Worm (Caenorhabditis elegans) whole organism, L1 larva: ENCODE data around the gene suf-1.

ENCODE experiments used
- C16A3.4 ChIP-seq: fragments of 150-350 bp; optimal IDR thresholded peaks from 2 replicates; lab custom pipeline; 2014; ENCODE audit warnings: missing biosample characterization, missing genetic modification characterization
- C34B4.2 ChIP-seq: sonication (generic microtip); optimal IDR thresholded peaks from 2 replicates; lab custom pipeline; 2017; ENCODE audit warnings: mild to moderate bottlenecking, missing genetic modification characterization, missing compliant biosample characterization
- aly-2 ChIP-seq: fragments of 150-350 bp; optimal IDR thresholded peaks from 2 replicates; lab custom pipeline; 2014; ENCODE audit warnings: missing biosample characterization, missing genetic modification characterization
- blmp-1 ChIP-seq: fragments of 150-350 bp; optimal IDR thresholded peaks from 2 replicates; lab custom pipeline; 2014; ENCODE audit warnings: missing biosample characterization, missing genetic modification characterization
- ceh-88 ChIP-seq: fragments of 200-800 bp; sonication (Bioruptor generic); IDR thresholded peaks from 2 replicates; pipeline ENCODE4 v1.3.6; 2022; ENCODE audit warnings: missing genetic modification characterization, missing compliant biosample characterization
- dpl-1 ChIP-seq, 3 experiments: fragments of 150-350 bp in 2 of 3; sonication (generic microtip) in 1 of 3; optimal IDR thresholded peaks; 2 replicates each; lab custom pipeline; 2014 to 2017; ENCODE audit warnings: missing biosample characterization in 3 of 3, missing genetic modification characterization in 3 of 3, missing genetic modification reagents in 3 of 3
- efl-1 ChIP-seq, 4 experiments: fragments of 150-350 bp; optimal IDR thresholded peaks in 3 of 4; peaks in 1 of 4; 1 replicate in 1 of 4; 2 replicates in 3 of 4; lab custom pipeline; 2014; ENCODE audit warnings: missing biosample characterization in 2 of 4, missing genetic modification characterization in 2 of 4, missing genetic modification reagents in 2 of 4
- egl-13 ChIP-seq: sonication (generic microtip); optimal IDR thresholded peaks from 2 replicates; lab custom pipeline; 2016; ENCODE audit warnings: missing genotype, missing genetic modification reagents, missing genetic modification characterization, missing compliant biosample characterization
- elt-3 ChIP-seq, 6 experiments: fragments of 150-350 bp in 1 of 6; sonication (generic microtip); optimal IDR thresholded peaks; 2 replicates each; lab custom pipeline; 2017 to 2018; ENCODE audit warnings: missing biosample characterization in 6 of 6, missing genetic modification characterization in 6 of 6, inconsistent platforms in 1 of 6
- ets-5 ChIP-seq: fragments of 200-800 bp; sonication (Bioruptor generic); IDR thresholded peaks from 2 replicates; pipeline ENCODE4 v1.3.6; 2022; ENCODE audit warnings: missing genetic modification characterization, missing compliant biosample characterization
- fkh-4 ChIP-seq: sonication (generic microtip); optimal IDR thresholded peaks from 2 replicates; lab custom pipeline; 2016; ENCODE audit warnings: missing compliant biosample characterization, missing genetic modification characterization, borderline replicate concordance
- hlh-17 ChIP-seq: fragments of 200-800 bp; sonication (Bioruptor generic); optimal IDR thresholded peaks from 2 replicates; lab custom pipeline; 2018; ENCODE audit warnings: missing genetic modification characterization, mild to moderate bottlenecking, missing compliant biosample characterization, moderate library complexity, borderline replicate concordance
- jun-1 ChIP-seq: fragments of 150-350 bp; optimal IDR thresholded peaks from 2 replicates; lab custom pipeline; 2014; ENCODE audit warnings: missing biosample characterization, missing genetic modification reagents, missing genetic modification characterization
- lin-13 ChIP-seq: fragments of 150-350 bp; optimal IDR thresholded peaks from 2 replicates; lab custom pipeline; 2014; ENCODE audit warnings: missing biosample characterization, missing genetic modification reagents, missing genetic modification characterization
- lin-14 ChIP-seq: fragments of 200-800 bp; sonication (Bioruptor generic); optimal IDR thresholded peaks from 2 replicates; lab custom pipeline; 2018; ENCODE audit warnings: mild to moderate bottlenecking, missing genetic modification characterization, moderate library complexity, missing compliant biosample characterization
- lin-35 ChIP-seq, 2 experiments: fragments of 150-350 bp; optimal IDR thresholded peaks; 2 replicates each; lab custom pipeline; 2014; ENCODE audit warnings: missing biosample characterization in 2 of 2, missing genetic modification characterization in 2 of 2, missing genetic modification reagents in 2 of 2
- mep-1 ChIP-seq: fragments of 150-350 bp; optimal IDR thresholded peaks from 2 replicates; lab custom pipeline; 2014; ENCODE audit warnings: missing biosample characterization, missing genetic modification characterization
- nhr-11 ChIP-seq: fragments of 150-350 bp; optimal IDR thresholded peaks from 2 replicates; lab custom pipeline; 2014; ENCODE audit warnings: missing biosample characterization, missing genetic modification characterization
- nhr-12 ChIP-seq: sonication (generic microtip); optimal IDR thresholded peaks from 2 replicates; lab custom pipeline; 2017; ENCODE audit warnings: missing biosample characterization, missing genetic modification characterization
- nhr-19 ChIP-seq: fragments of 200-800 bp; sonication (Bioruptor generic); conservative IDR thresholded peaks from 2 replicates; pipeline ENCODE4 v1.3.6; 2022; ENCODE audit warnings: missing genetic modification characterization, missing compliant biosample characterization
- nhr-28 ChIP-seq: fragments of 150-350 bp; optimal IDR thresholded peaks from 2 replicates; lab custom pipeline; 2014; ENCODE audit warnings: missing biosample characterization, missing genetic modification characterization
- nhr-47 ChIP-seq: sonication (generic microtip); optimal IDR thresholded peaks from 2 replicates; lab custom pipeline; 2016; ENCODE audit warnings: mild to moderate bottlenecking, missing genetic modification characterization, moderate library complexity, missing compliant biosample characterization
- nhr-71 ChIP-seq: sonication (generic microtip); optimal IDR thresholded peaks from 2 replicates; lab custom pipeline; 2016; ENCODE audit warnings: mild to moderate bottlenecking, missing genetic modification characterization, moderate library complexity, missing compliant biosample characterization
- nhr-77 ChIP-seq: fragments of 150-350 bp; optimal IDR thresholded peaks from 2 replicates; lab custom pipeline; 2014; ENCODE audit warnings: missing biosample characterization, missing genetic modification characterization
- nhr-85 ChIP-seq: sonication (generic microtip); peaks from one replicate; lab custom pipeline; 2016; ENCODE audit warnings: missing genetic modification characterization, inconsistent platforms, missing compliant biosample characterization
- pqm-1 ChIP-seq: sonication (generic microtip); optimal IDR thresholded peaks from 3 replicates; lab custom pipeline; 2017; ENCODE audit warnings: missing biosample characterization, missing genetic modification characterization
- sox-4 ChIP-seq: sonication (generic microtip); optimal IDR thresholded peaks from 2 replicates; lab custom pipeline; 2016; ENCODE audit warnings: missing genetic modification characterization, missing compliant biosample characterization
- swsn-7 ChIP-seq: sonication (generic microtip); optimal IDR thresholded peaks from 2 replicates; lab custom pipeline; 2016; ENCODE audit warnings: missing genetic modification characterization, missing compliant biosample characterization
- tlp-1 ChIP-seq: fragments of 150-350 bp; optimal IDR thresholded peaks from 2 replicates; lab custom pipeline; 2014; ENCODE audit warnings: missing biosample characterization, missing genetic modification characterization
- unc-130 ChIP-seq: fragments of 150-350 bp; optimal IDR thresholded peaks from 2 replicates; lab custom pipeline; 2017; ENCODE audit warnings: missing biosample characterization, missing genetic modification characterization, inconsistent platforms
- unc-98 ChIP-seq: fragments of 200-800 bp; sonication (Bioruptor generic); IDR thresholded peaks from 2 replicates; pipeline ENCODE4 v1.3.6; 2022; ENCODE audit warnings: missing genetic modification characterization, missing compliant biosample characterization
- zip-4 ChIP-seq: fragments of 200-800 bp; sonication (Bioruptor generic); optimal IDR thresholded peaks from 2 replicates; lab custom pipeline; 2018; ENCODE audit warnings: mild to moderate bottlenecking, missing genetic modification characterization, moderate library complexity, missing compliant biosample characterization
- ztf-4 ChIP-seq: fragments of 150-350 bp; optimal IDR thresholded peaks from 2 replicates; lab custom pipeline; 2014; ENCODE audit warnings: missing biosample characterization, missing genetic modification characterization

Gene suf-1

ce11 chrII:8634386-8634785 is 30.7 kb downstream of the suf-1 start, which contains the start of gene cutl-12:
TSS of gene cutl-12 (minus strand) at chrII:8634486.
- TF ChIP-seq nhr-19 (no peak), jun-1 (tag; lab: Kevin White, UChicago) (no peak), lin-35 (GFP tag; optimal IDR thresholded peaks at IDR 0.05; lab: Kevin White, UChicago) (no peak), blmp-1 (tag; lab: Kevin White, UChicago) (peak; percentile 24), nhr-11 (tag; lab: Kevin White, UChicago) (no peak), nhr-47 (no peak), egl-13 (tag; lab: Kevin White, UChicago) (no peak), dpl-1 (GFP tag; optimal IDR thresholded peaks at IDR 0.05; lab: Kevin White, UChicago) (no peak)

ce11 chrII:8637615-8638014 is 34.0 kb downstream of the suf-1 start, which contains the start of gene vab-9:
TSS of gene vab-9 (minus strand) at chrII:8637715.
- no peak for TF ChIP-seq efl-1 (optimal IDR thresholded peaks at IDR 0.05; lab: Kevin White, UChicago)
- TF ChIP-seq efl-1 (GFP tag; optimal IDR thresholded peaks at IDR 0.05 in 1 of 2; lab: Kevin White, UChicago), result peak in 1 of 2 experiments; percentile 39
- no peak for TF ChIP-seq sox-4 (tag; lab: Kevin White, UChicago)
- TF ChIP-seq C16A3.4, result no peak
- no peak for TF ChIP-seq nhr-77 (tag; lab: Kevin White, UChicago)

ce11 chrII:8639553-8639952 is 35.9 kb downstream of the suf-1 start:
- TF ChIP-seq nhr-71 (tag; lab: Kevin White, UChicago) (no peak), ets-5 (no peak), pqm-1 (tag; lab: Kevin White, UChicago) (no peak), fkh-4 (tag; lab: Kevin White, UChicago) (no peak)

ce11 chrII:8640503-8640902 is 36.9 kb downstream of the suf-1 start:
- TF ChIP-seq C34B4.2 (no peak), nhr-11 (tag; lab: Kevin White, UChicago) (no peak), lin-13 (GFP tag; lab: Kevin White, UChicago) (no peak), nhr-85 (tag; lab: Kevin White, UChicago) (peak; percentile 31), lin-14 (GFP tag; lab: Kevin White, UChicago) (peak; percentile 30), efl-1 (optimal IDR thresholded peaks at IDR 0.05; lab: Kevin White, UChicago) (no peak), efl-1 (GFP tag; optimal IDR thresholded peaks at IDR 0.05 in 1 of 2; lab: Kevin White, UChicago) (no peak), blmp-1 (tag; lab: Kevin White, UChicago) (no peak), unc-130 (tag; lab: Kevin White, UChicago) (no peak), nhr-28 (tag; lab: Kevin White, UChicago) (no peak), ceh-88 (GFP tag; lab: Robert Waterston, UW) (no peak), ztf-4 (no peak), lin-35 (GFP tag; optimal IDR thresholded peaks at IDR 0.05; lab: Kevin White, UChicago) (no peak), zip-4 (GFP tag; lab: Kevin White, UChicago) (no peak), unc-98 (GFP tag; lab: Robert Waterston, UW) (no peak), mep-1 (peak; percentile 12), hlh-17 (GFP tag; lab: Kevin White, UChicago) (no peak)

ce11 chrII:8641131-8641530 is 37.5 kb downstream of the suf-1 start, which contains the start of gene D2085.7:
TSS of gene D2085.7 (plus strand) at chrII:8641381.
- peak; percentile 81 for TF ChIP-seq blmp-1 (tag; lab: Kevin White, UChicago)
- TF ChIP-seq tlp-1 (tag; lab: Kevin White, UChicago), result no peak
- no peak for TF ChIP-seq aly-2
- peak in 1 of 6 experiments; percentile 11 for TF ChIP-seq elt-3 (tag; optimal IDR thresholded peaks at IDR 0.05; lab: Kevin White, UChicago)
- no peak for TF ChIP-seq swsn-7 (tag; lab: Kevin White, UChicago)
- TF ChIP-seq sox-4 (tag; lab: Kevin White, UChicago), result no peak
- TF ChIP-seq nhr-12 (tag; lab: Kevin White, UChicago), result no peak
- peak; percentile 57 for TF ChIP-seq nhr-85 (tag; lab: Kevin White, UChicago)
- TF ChIP-seq lin-14 (GFP tag; lab: Kevin White, UChicago), result peak; percentile 39
- no peak for TF ChIP-seq efl-1 (optimal IDR thresholded peaks at IDR 0.05; lab: Kevin White, UChicago)
- peak in 1 of 2 experiments; percentile 58 for TF ChIP-seq efl-1 (GFP tag; optimal IDR thresholded peaks at IDR 0.05 in 1 of 2; lab: Kevin White, UChicago)
- peak in 1 of 2 experiments; percentile 4 for TF ChIP-seq lin-35 (GFP tag; optimal IDR thresholded peaks at IDR 0.05; lab: Kevin White, UChicago)
